Fruit fly (Drosophila melanogaster) whole organism, pupa: ENCODE data around the gene Lcp65Ab2.

Experiments used
- CG10348 ChIP-seq: fragments of 200-800 bp; sonication (Bioruptor generic); IDR thresholded peaks from 2 replicates; pipeline ENCODE4 v1.3.6; 2022; ENCODE audit warnings: missing biosample characterization, missing genetic modification characterization
- CG14655 ChIP-seq: fragments of 200-800 bp; sonication (Bioruptor generic); optimal IDR thresholded peaks from 3 replicates; lab custom pipeline; 2017; ENCODE audit warnings: mild to moderate bottlenecking, missing biosample characterization, missing genetic modification reagents, missing genetic modification characterization
- CG15710 ChIP-seq: fragments of 200-800 bp; sonication (Bioruptor generic); optimal IDR thresholded peaks from 2 replicates; lab custom pipeline; 2018; ENCODE audit warnings: missing biosample characterization, mild to moderate bottlenecking, missing genetic modification characterization, moderate library complexity
- CG17806 ChIP-seq: fragments of 200-800 bp; sonication (Bioruptor generic); optimal IDR thresholded peaks from 2 replicates; lab custom pipeline; 2018; ENCODE audit warnings: missing biosample characterization, mild to moderate bottlenecking, missing genetic modification characterization, moderate library complexity
- CG34367 ChIP-seq: fragments of 200-800 bp; sonication (Bioruptor generic); optimal IDR thresholded peaks from 2 replicates; lab custom pipeline; 2018; ENCODE audit warnings: missing biosample characterization, mild to moderate bottlenecking, missing genetic modification characterization
- CG8159 ChIP-seq: fragments of 200-800 bp; sonication (Bioruptor generic); optimal IDR thresholded peaks from 3 replicates; lab custom pipeline; 2018; ENCODE audit warnings: missing biosample characterization, mild to moderate bottlenecking, missing genetic modification characterization, moderate library complexity
- CG8301 ChIP-seq: fragments of 200-800 bp; sonication (Bioruptor generic); optimal IDR thresholded peaks from 2 replicates; lab custom pipeline; 2018; ENCODE audit warnings: missing biosample characterization, mild to moderate bottlenecking, missing genetic modification characterization
- CG9948 ChIP-seq: fragments of 200-800 bp; sonication (Bioruptor generic); optimal IDR thresholded peaks from 2 replicates; lab custom pipeline; 2018; ENCODE audit warnings: missing biosample characterization, mild to moderate bottlenecking, missing genetic modification characterization, moderate library complexity
- EcR ChIP-seq: fragments of 200-800 bp; sonication (Bioruptor generic); optimal IDR thresholded peaks from 3 replicates; lab custom pipeline; 2019; ENCODE audit warnings: missing biosample characterization, missing genetic modification characterization, mild to moderate bottlenecking, moderate library complexity, missing genetic modification reagents
- Ets98B ChIP-seq: fragments of 200-800 bp; sonication (Bioruptor generic); IDR thresholded peaks from 2 replicates; pipeline ENCODE4 v1.3.6; 2022; ENCODE audit warnings: missing biosample characterization, missing genetic modification characterization
- Pif1B ChIP-seq: fragments of 200-800 bp; sonication (Bioruptor generic); optimal IDR thresholded peaks from 3 replicates; lab custom pipeline; 2016; ENCODE audit warnings: missing biosample characterization, missing genetic modification characterization
- Snoo ChIP-seq: fragments of 200-800 bp; sonication (Bioruptor generic); optimal IDR thresholded peaks from 3 replicates; lab custom pipeline; 2017; ENCODE audit warnings: missing biosample characterization, mild to moderate bottlenecking, missing genetic modification characterization, inconsistent platforms
- fd96Ca ChIP-seq: fragments of 200-800 bp; sonication (Bioruptor generic); IDR thresholded peaks from 3 replicates; pipeline ENCODE4 v1.3.6; 2022; ENCODE audit warnings: missing biosample characterization, missing genetic modification characterization
- gl ChIP-seq: fragments of 200-800 bp; sonication (Bioruptor generic); optimal IDR thresholded peaks from 2 replicates; lab custom pipeline; 2018; ENCODE audit warnings: missing biosample characterization, mild to moderate bottlenecking, missing genetic modification characterization

DNA sequence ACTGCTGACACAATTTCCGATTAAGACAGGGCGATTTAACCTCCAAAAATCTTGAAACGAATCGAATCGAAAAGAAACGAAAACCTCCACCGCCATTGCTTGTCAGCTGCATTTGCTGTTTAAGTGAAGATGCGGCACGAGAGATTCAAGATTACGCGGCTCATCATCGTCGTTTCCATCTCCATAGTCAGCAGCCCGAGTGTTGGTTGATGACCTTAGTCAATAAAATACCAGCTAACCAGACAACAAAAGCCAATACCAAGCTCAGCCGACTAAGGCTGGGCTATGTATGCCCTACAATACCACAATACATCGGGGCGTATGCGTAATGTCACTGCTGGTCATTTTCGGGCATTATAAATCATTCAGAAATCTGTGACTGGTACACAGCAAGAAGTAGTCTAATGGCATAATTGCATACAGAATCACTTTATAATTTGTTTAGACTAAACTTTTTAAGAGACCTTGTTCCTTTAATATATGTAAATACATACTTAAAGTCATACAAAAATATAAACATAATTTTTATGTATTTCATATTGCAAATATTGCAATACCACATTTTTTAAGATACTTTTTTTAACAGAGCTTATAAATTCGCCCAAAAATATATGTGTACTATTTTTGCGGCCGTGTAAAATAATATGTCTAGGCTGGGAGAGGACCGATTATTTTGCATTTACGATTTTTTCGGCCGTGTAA lies 5.6 kb upstream of the Lcp65Ab2 start:
- TF ChIP-seq Pif1B (no peak), CG10348 (GFP tag; lab: Robert Waterston, UW) (no peak), Ets98B (GFP tag; lab: Robert Waterston, UW) (no peak), Snoo (no peak), gl (tag; lab: Kevin White, UChicago) (no peak), CG34367 (tag; lab: Kevin White, UChicago) (no peak), CG17806 (no peak), CG14655 (GFP tag; lab: Kevin White, UChicago) (no peak), CG9948 (tag; lab: Kevin White, UChicago) (no peak), CG8301 (tag; lab: Kevin White, UChicago) (no peak), CG15710 (tag; lab: Kevin White, UChicago) (no peak), CG8159 (peak; percentile 8), EcR (GFP tag; lab: Kevin White, UChicago) (peak; percentile 69), fd96Ca (no peak)
